Fruit fly (Drosophila melanogaster): ENCODE data around the gene atms.

Gene atms

dm6 chr3R:4739492-4740431 lies 10.1 kb upstream of the atms start (continued):
- TF ChIP-seq Doc3 (GFP tag; IDR thresholded peaks at IDR 0.05; ENCODE audit: partially characterized antibody) = no peak
- TF ChIP-seq bcd (GFP tag; optimal IDR thresholded peaks at IDR 0.05) = peak; percentile 90
- no peak for TF ChIP-seq Kr (GFP tag; optimal IDR thresholded peaks at IDR 0.05)
- TF ChIP-seq CG7839 (tag; optimal IDR thresholded peaks at IDR 0.05) = peak; percentile 89
- TF ChIP-seq Vsx1 (GFP tag; optimal IDR thresholded peaks at IDR 0.05) = peak; percentile 60
- no peak for TF ChIP-seq sr (GFP tag; IDR thresholded peaks at IDR 0.05)
- no peak for TF ChIP-seq rib (GFP tag; IDR thresholded peaks at IDR 0.05)
- no peak for TF ChIP-seq amos (GFP tag; IDR thresholded peaks at IDR 0.05; ENCODE audit: partially characterized antibody)
- peak; percentile 75 for TF ChIP-seq CG3407 (GFP tag; optimal IDR thresholded peaks at IDR 0.05)
- TF ChIP-seq z (GFP tag; IDR thresholded peaks at IDR 0.05) = no peak
- no peak for TF ChIP-seq ase (GFP tag; IDR thresholded peaks at IDR 0.05)
- TF ChIP-seq sim (GFP tag; IDR thresholded peaks at IDR 0.05) = no peak
- no peak for TF ChIP-seq CG7745 (tag; optimal IDR thresholded peaks at IDR 0.05)
- peak; percentile 76 for TF ChIP-seq cwo (GFP tag; optimal IDR thresholded peaks at IDR 0.05)
- TF ChIP-seq tx (GFP tag; optimal IDR thresholded peaks at IDR 0.05) = peak; percentile 86
- TF ChIP-seq B-H1 (GFP tag; IDR thresholded peaks at IDR 0.05) = no peak
- no peak for TF ChIP-seq tll (GFP tag; optimal IDR thresholded peaks at IDR 0.05)
- peak; percentile 93 for TF ChIP-seq CG2678 (tag; optimal IDR thresholded peaks at IDR 0.05)
- TF ChIP-seq maf-S (GFP tag; optimal IDR thresholded peaks at IDR 0.05) = peak; percentile 52
- no peak for TF ChIP-seq hkb (optimal IDR thresholded peaks at IDR 0.05)
- no peak for TF ChIP-seq hkb (GFP tag; IDR thresholded peaks at IDR 0.05)
- TF ChIP-seq yki (optimal IDR thresholded peaks at IDR 0.05) = peak; percentile 65
- peak; percentile 88 for TF ChIP-seq Hsf (GFP tag; optimal IDR thresholded peaks at IDR 0.05)
- peak in 1 of 2 experiments; percentile 93 for TF ChIP-seq insv (GFP tag; optimal IDR thresholded peaks at IDR 0.05)
- peak; percentile 69 for TF ChIP-seq CG3838 (GFP tag; optimal IDR thresholded peaks at IDR 0.05)
- TF ChIP-seq CG1602 (GFP tag; optimal IDR thresholded peaks at IDR 0.05) = peak; percentile 86
- TF ChIP-seq Sox102F (GFP tag; optimal IDR thresholded peaks at IDR 0.05) = peak; percentile 81
- TF ChIP-seq CG9727 (GFP tag; optimal IDR thresholded peaks at IDR 0.05) = peak; percentile 91
- peak; percentile 56 for TF ChIP-seq sqz (GFP tag; optimal IDR thresholded peaks at IDR 0.05)
- TF ChIP-seq Hr78 (GFP tag; optimal IDR thresholded peaks at IDR 0.05) = peak in 1 of 2 experiments; percentile 77
- TF ChIP-seq mam (GFP tag; optimal IDR thresholded peaks at IDR 0.05) = peak; percentile 79
- peak in 1 of 2 experiments; percentile 75 for TF ChIP-seq Eip74EF (GFP tag; optimal IDR thresholded peaks at IDR 0.05)
- TF ChIP-seq Meics (GFP tag; optimal IDR thresholded peaks at IDR 0.05) = peak; percentile 89
- TF ChIP-seq pb (GFP tag; optimal IDR thresholded peaks at IDR 0.05) = peak; percentile 68
- TF ChIP-seq CG2120 (GFP tag; optimal IDR thresholded peaks at IDR 0.05) = peak; percentile 88
- no peak for TF ChIP-seq ara (GFP tag; IDR thresholded peaks at IDR 0.05)
- TF ChIP-seq D19A (tag; optimal IDR thresholded peaks at IDR 0.05) = peak; percentile 71
- TF ChIP-seq mld (GFP tag; IDR thresholded peaks at IDR 0.05; ENCODE audit: partially characterized antibody) = no peak
- TF ChIP-seq Awh (GFP tag; IDR thresholded peaks at IDR 0.05) = no peak
- TF ChIP-seq CG17912 (GFP tag; optimal IDR thresholded peaks at IDR 0.05) = no peak
- TF ChIP-seq CG12942 (GFP tag; optimal IDR thresholded peaks at IDR 0.05) = peak; percentile 75
- TF ChIP-seq CG3163 (GFP tag; optimal IDR thresholded peaks at IDR 0.05) = peak; percentile 62
- TF ChIP-seq CG4282 (GFP tag; optimal IDR thresholded peaks at IDR 0.05) = peak; percentile 46
- no peak for TF ChIP-seq CG6175 (GFP tag; IDR thresholded peaks at IDR 0.05)
- TF ChIP-seq CG11093 (GFP tag; IDR thresholded peaks at IDR 0.05) = peak; percentile 61; the same call in 1 of the 3 replicates
- no peak for TF ChIP-seq jigr1 (GFP tag; IDR thresholded peaks at IDR 0.05)
- no peak for TF ChIP-seq ci (GFP tag; IDR thresholded peaks at IDR 0.05)
- TF ChIP-seq CG10366 (GFP tag; IDR thresholded peaks at IDR 0.05) = no peak
- TF ChIP-seq Lim3 (GFP tag; IDR thresholded peaks at IDR 0.05) = no peak
